Worm (Caenorhabditis elegans) whole organism, young adult: Measurements from ENCODE around the gene B0336.12.

Experiments used
- B0261.1 ChIP-seq: sonication (generic microtip); optimal IDR thresholded peaks from 2 replicates; lab custom pipeline; 2016; ENCODE audit warnings: mild to moderate bottlenecking, missing genetic modification characterization, moderate library complexity, missing compliant biosample characterization
- D2030.7 ChIP-seq: fragments of 200-800 bp; sonication (Bioruptor generic); IDR thresholded peaks from 2 replicates; pipeline ENCODE4 v1.3.6; 2022; ENCODE audit warnings: missing genetic modification reagents, missing genetic modification characterization, missing compliant biosample characterization
- F33H1.4 ChIP-seq: fragments of 200-800 bp; sonication (Bioruptor generic); IDR thresholded peaks from 2 replicates; pipeline ENCODE4 v1.3.6; 2022; ENCODE audit warnings: missing genetic modification reagents, missing genetic modification characterization, missing compliant biosample characterization
- F39B2.1 ChIP-seq: fragments of 200-800 bp; sonication (Bioruptor generic); IDR thresholded peaks from 2 replicates; pipeline ENCODE4 v1.3.6; 2022; ENCODE audit warnings: missing genetic modification reagents, missing genetic modification characterization, missing compliant biosample characterization
- T07F8.4 ChIP-seq: sonication (generic microtip); optimal IDR thresholded peaks from 2 replicates; lab custom pipeline; 2016; ENCODE audit warnings: mild to moderate bottlenecking, missing genetic modification characterization, moderate library complexity, missing compliant biosample characterization
- T26A5.8 ChIP-seq: sonication (generic microtip); optimal IDR thresholded peaks from 2 replicates; lab custom pipeline; 2016; ENCODE audit warnings: missing genetic modification characterization, missing compliant biosample characterization
- Y53G8AR.9 ChIP-seq: fragments of 200-800 bp; sonication (Bioruptor generic); conservative IDR thresholded peaks from 2 replicates; pipeline ENCODE4 v1.3.6; 2022; ENCODE audit warnings: missing genetic modification reagents, missing genetic modification characterization, missing compliant biosample characterization
- Y95B8A.8 ChIP-seq: fragments of 200-800 bp; sonication (Bioruptor generic); IDR thresholded peaks from 2 replicates; pipeline ENCODE4 v1.3.6; 2022; ENCODE audit warnings: missing genetic modification reagents, missing genetic modification characterization, missing compliant biosample characterization
- athp-1 ChIP-seq: sonication (generic microtip); optimal IDR thresholded peaks from 2 replicates; lab custom pipeline; 2017; ENCODE audit warnings: mild to moderate bottlenecking, missing genetic modification characterization, missing compliant biosample characterization
- cebp-1 ChIP-seq, 2 experiments: fragments of 200-800 bp in 1 of 2; sonication (Bioruptor generic) in 1 of 2; sonication (generic microtip) in 1 of 2; IDR thresholded peaks in 1 of 2; optimal IDR thresholded peaks in 1 of 2; 2 replicates each; pipeline versions ENCODE4 v1.3.6 to Lab custom; 2017 to 2022; ENCODE audit warnings: missing compliant biosample characterization in 2 of 2, missing genetic modification characterization in 2 of 2, mild to moderate bottlenecking in 1 of 2, missing genetic modification reagents in 1 of 2, moderate library complexity in 1 of 2
- cebp-2 ChIP-seq: fragments of 200-800 bp; sonication (Bioruptor generic); IDR thresholded peaks from 2 replicates; pipeline ENCODE4 v1.3.6; 2022; ENCODE audit warnings: missing genetic modification characterization, missing compliant biosample characterization
- ceh-100 ChIP-seq: fragments of 200-800 bp; sonication (Bioruptor generic); IDR thresholded peaks from 2 replicates; pipeline ENCODE4 v1.3.6; 2022; ENCODE audit warnings: missing genetic modification reagents, missing genetic modification characterization, missing compliant biosample characterization
- ceh-27 ChIP-seq: fragments of 200-800 bp; sonication (Bioruptor generic); optimal IDR thresholded peaks from 2 replicates; lab custom pipeline; 2018; ENCODE audit warnings: mild to moderate bottlenecking, missing genetic modification characterization, moderate library complexity, missing compliant biosample characterization
- ceh-91 ChIP-seq: fragments of 200-800 bp; sonication (Bioruptor generic); IDR thresholded peaks from 2 replicates; pipeline ENCODE4 v1.3.6; 2022; ENCODE audit warnings: missing genetic modification reagents, missing genetic modification characterization, missing compliant biosample characterization
- die-1 ChIP-seq: sonication (generic microtip); optimal IDR thresholded peaks from 2 replicates; lab custom pipeline; 2016; ENCODE audit warnings: missing genotype, mild to moderate bottlenecking, missing genetic modification characterization, missing compliant biosample characterization
- efl-1 ChIP-seq: fragments of 150-350 bp; optimal IDR thresholded peaks from 2 replicates; lab custom pipeline; 2014; ENCODE audit warnings: missing biosample characterization, missing genetic modification reagents, missing genetic modification characterization
- egl-44 ChIP-seq: fragments of 200-800 bp; sonication (Bioruptor generic); IDR thresholded peaks from 2 replicates; pipeline ENCODE4 v1.3.6; 2022; ENCODE audit warnings: missing genetic modification reagents, missing genetic modification characterization, missing compliant biosample characterization
- egrh-3 ChIP-seq: fragments of 200-800 bp; sonication (Bioruptor generic); IDR thresholded peaks from 2 replicates; pipeline ENCODE4 v1.3.6; 2022; ENCODE audit warnings: missing genetic modification reagents, missing genetic modification characterization, missing compliant biosample characterization
- gei-17 ChIP-seq: fragments of 200-800 bp; sonication (Bioruptor generic); optimal IDR thresholded peaks from 2 replicates; lab custom pipeline; 2018; ENCODE audit warnings: mild to moderate bottlenecking, missing genetic modification characterization, missing compliant biosample characterization
- him-1 ChIP-seq: sonication (generic microtip); optimal IDR thresholded peaks from 2 replicates; lab custom pipeline; 2016; ENCODE audit warnings: missing genotype, missing genetic modification reagents, missing genetic modification characterization, missing compliant biosample characterization
- hmg-20 ChIP-seq: fragments of 200-800 bp; sonication (Bioruptor generic); IDR thresholded peaks from 2 replicates; pipeline ENCODE4 v1.3.6; 2022; ENCODE audit warnings: missing genetic modification reagents, missing genetic modification characterization, missing compliant biosample characterization
- hrde-1 ChIP-seq: sonication (generic microtip); optimal IDR thresholded peaks from 2 replicates; lab custom pipeline; 2016; ENCODE audit warnings: missing genetic modification characterization, mild to moderate bottlenecking, missing compliant biosample characterization, moderate library complexity, missing genotype, missing genetic modification reagents, borderline replicate concordance
- hsf-1 ChIP-seq: fragments of 200-800 bp; sonication (Bioruptor generic); IDR thresholded peaks from 2 replicates; pipeline ENCODE4 v1.3.6; 2022; ENCODE audit warnings: missing genetic modification reagents, missing genetic modification characterization, missing compliant biosample characterization
- lin-40 ChIP-seq: sonication (generic microtip); optimal IDR thresholded peaks from 2 replicates; lab custom pipeline; 2016; ENCODE audit warnings: missing genetic modification characterization, mild to moderate bottlenecking, missing compliant biosample characterization, missing genotype, missing genetic modification reagents
- lin-54 ChIP-seq: fragments of 200-800 bp; sonication (Bioruptor generic); optimal IDR thresholded peaks from 2 replicates; lab custom pipeline; 2018; ENCODE audit warnings: mild to moderate bottlenecking, missing genetic modification characterization, missing compliant biosample characterization
- lsl-1 ChIP-seq: fragments of 200-800 bp; sonication (Bioruptor generic); optimal IDR thresholded peaks from 2 replicates; lab custom pipeline; 2018; ENCODE audit warnings: mild to moderate bottlenecking, missing genetic modification characterization, moderate library complexity, missing compliant biosample characterization
- lsy-27 ChIP-seq: sonication (generic microtip); optimal IDR thresholded peaks from 2 replicates; lab custom pipeline; 2017; ENCODE audit warnings: missing genetic modification characterization, mild to moderate bottlenecking, missing compliant biosample characterization, antibody characterized with exemption, missing genotype, borderline replicate concordance; ENCODE audit not compliant: insufficient read depth
- mcd-1 ChIP-seq: fragments of 200-800 bp; sonication (Bioruptor generic); IDR thresholded peaks from 2 replicates; pipeline ENCODE4 v1.3.6; 2022; ENCODE audit warnings: missing genetic modification reagents, missing genetic modification characterization, missing compliant biosample characterization
- mel-28 ChIP-seq: sonication (generic microtip); optimal IDR thresholded peaks from 2 replicates; lab custom pipeline; 2016; ENCODE audit warnings: borderline replicate concordance, mild to moderate bottlenecking, missing genetic modification characterization, missing compliant biosample characterization
- mes-4 ChIP-seq: sonication (generic microtip); optimal IDR thresholded peaks from 2 replicates; lab custom pipeline; 2016; ENCODE audit warnings: missing genotype, missing genetic modification characterization, missing compliant biosample characterization
- mxl-1 ChIP-seq: sonication (generic microtip); optimal IDR thresholded peaks from 2 replicates; lab custom pipeline; 2016; ENCODE audit warnings: missing genetic modification characterization, missing compliant biosample characterization
- nhr-80 ChIP-seq: sonication (generic microtip); optimal IDR thresholded peaks from 2 replicates; lab custom pipeline; 2016; ENCODE audit warnings: missing genetic modification characterization, missing compliant biosample characterization
- pbrm-1 ChIP-seq: fragments of 200-800 bp; sonication (Bioruptor generic); IDR thresholded peaks from 2 replicates; pipeline ENCODE4 v1.3.6; 2022; ENCODE audit warnings: missing genetic modification reagents, missing genetic modification characterization, missing compliant biosample characterization
- pha-4 ChIP-seq: fragments of 150-350 bp; sonication (generic microtip); optimal IDR thresholded peaks from 2 replicates; lab custom pipeline; 2014; ENCODE audit warnings: missing biosample characterization, missing genetic modification reagents, missing genetic modification characterization
- repo-1 ChIP-seq: sonication (generic microtip); optimal IDR thresholded peaks from 2 replicates; lab custom pipeline; 2017; ENCODE audit warnings: mild to moderate bottlenecking, missing genetic modification characterization, missing compliant biosample characterization
- snpc-1.1 ChIP-seq: sonication (generic microtip); optimal IDR thresholded peaks from 2 replicates; lab custom pipeline; 2017; ENCODE audit warnings: missing genetic modification characterization, mild to moderate bottlenecking, missing compliant biosample characterization, antibody characterized with exemption, moderate library complexity, missing genotype, missing genetic modification reagents; ENCODE audit not compliant: insufficient read depth
- snpc-4 ChIP-seq, 5 experiments: fragments of 150-350 bp in 1 of 5; sonication (generic microtip) in 4 of 5; optimal IDR thresholded peaks; 2 replicates each; lab custom pipeline; 2014 to 2018; ENCODE audit warnings: missing genetic modification characterization in 5 of 5, missing biosample characterization in 3 of 5, antibody characterized with exemption in 2 of 5, mild to moderate bottlenecking in 2 of 5, missing compliant biosample characterization in 2 of 5, missing genotype in 2 of 5, moderate library complexity in 2 of 5, missing genetic modification reagents in 1 of 5
- sptf-2 ChIP-seq: fragments of 200-800 bp; sonication (Bioruptor generic); optimal IDR thresholded peaks from 2 replicates; lab custom pipeline; 2018; ENCODE audit warnings: mild to moderate bottlenecking, missing genetic modification characterization, missing compliant biosample characterization
- unc-130 ChIP-seq: sonication (generic microtip); optimal IDR thresholded peaks from 2 replicates; lab custom pipeline; 2016; ENCODE audit warnings: missing genetic modification reagents, missing genetic modification characterization, missing compliant biosample characterization
- unc-62 ChIP-seq: fragments of 150-350 bp; optimal IDR thresholded peaks from 2 replicates; lab custom pipeline; 2014; ENCODE audit warnings: missing biosample characterization, missing genetic modification reagents, missing genetic modification characterization
- xnd-1 ChIP-seq: sonication (generic microtip); optimal IDR thresholded peaks from 2 replicates; lab custom pipeline; 2016; ENCODE audit warnings: missing genotype, missing genetic modification reagents, missing genetic modification characterization, missing compliant biosample characterization
- ztf-18 ChIP-seq: sonication (generic microtip); optimal IDR thresholded peaks from 2 replicates; lab custom pipeline; 2016; ENCODE audit warnings: missing genotype, mild to moderate bottlenecking, missing genetic modification characterization, missing compliant biosample characterization
- ztf-26 ChIP-seq: sonication (generic microtip); optimal IDR thresholded peaks from 2 replicates; lab custom pipeline; 2017; ENCODE audit warnings: missing genetic modification characterization, missing compliant biosample characterization
- ztf-28 ChIP-seq: fragments of 200-800 bp; sonication (Bioruptor generic); IDR thresholded peaks from 2 replicates; pipeline ENCODE4 v1.3.6; 2022; ENCODE audit warnings: missing genetic modification reagents, missing genetic modification characterization, missing compliant biosample characterization

B0336.12 gene

ce11 chrIII:5701491-5701890 lies 8.5 kb downstream of the B0336.12 start (continued):
- TF ChIP-seq efl-1 (GFP tag; lab: Kevin White, UChicago) = peak; percentile 83
- no peak for TF ChIP-seq repo-1 (tag; lab: Kevin White, UChicago)
- TF ChIP-seq F33H1.4 = peak; percentile 79
- TF ChIP-seq, all 124 proteins: peak for 8

DNA sequence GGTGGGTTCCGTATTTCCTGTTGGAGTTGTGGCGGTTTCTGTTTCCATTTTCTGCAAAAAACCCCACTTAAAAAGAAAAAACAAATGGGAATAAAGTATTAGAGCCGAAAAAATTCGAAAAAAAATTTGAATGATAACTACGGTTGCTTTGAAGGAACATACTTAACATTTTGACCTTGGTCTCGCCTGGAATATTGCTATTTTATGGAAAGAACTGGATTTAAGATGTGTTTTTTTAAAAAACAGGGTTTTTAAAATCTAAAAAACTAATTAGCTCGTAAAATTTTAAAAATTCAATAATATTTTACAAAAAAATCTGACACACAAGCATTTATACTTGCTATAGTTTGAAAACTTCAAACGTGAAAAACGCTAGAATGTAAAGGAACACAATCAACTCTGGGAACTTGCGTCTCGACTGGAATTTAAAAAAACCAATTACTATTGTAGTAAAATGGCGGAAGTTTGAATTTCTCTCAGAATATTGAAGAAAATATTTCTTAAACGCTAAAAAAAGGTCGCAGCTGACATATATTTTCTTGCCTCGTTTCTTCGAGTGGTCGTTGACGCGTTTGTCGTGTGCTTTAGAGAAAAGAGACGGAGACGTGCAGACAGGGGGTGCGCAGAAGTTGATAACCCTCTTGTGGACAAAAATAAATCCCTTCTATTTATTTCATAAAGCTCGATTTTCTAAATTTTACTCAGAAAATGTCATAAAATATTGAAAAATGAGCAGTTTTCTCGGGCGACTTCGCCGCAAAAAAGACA lies 11.8 kb downstream of the B0336.12 start, which contains the start of the genes lgg-3 and rgs-5:
TSS of gene lgg-3 (minus strand) at position 51 of the 768 bp plus-strand sequence.
TSS of gene rgs-5 (plus strand) at position 593 of the 768 bp plus-strand sequence.
- no peak for TF ChIP-seq F39B2.1
- peak; percentile 96 for TF ChIP-seq lsl-1
- TF ChIP-seq mcd-1 (GFP tag; lab: Robert Waterston, UW) = no peak
- no peak for TF ChIP-seq ztf-26
- TF ChIP-seq F33H1.4 = peak; percentile 85
- TF ChIP-seq hrde-1 = no peak
- peak; percentile 58 for TF ChIP-seq D2030.7 (GFP tag; lab: Robert Waterston, UW)
- peak; percentile 61 for TF ChIP-seq ceh-91
- no peak for TF ChIP-seq pbrm-1 (GFP tag; lab: Robert Waterston, UW)
- peak; percentile 12 for TF ChIP-seq nhr-80
- TF ChIP-seq lin-54 (GFP tag; lab: Kevin White, UChicago) = peak; percentile 89
- no peak for TF ChIP-seq die-1
- 0 out of 2 replicates have a peak, but pooled peaks have one; percentile 11 for TF ChIP-seq cebp-1 (GFP tag; IDR thresholded peaks at IDR 0.05; lab: Robert Waterston, UW)
- peak; percentile 15 for TF ChIP-seq cebp-1 (tag; optimal IDR thresholded peaks at IDR 0.05; lab: Kevin White, UChicago)
- no peak for TF ChIP-seq T26A5.8 (tag; lab: Kevin White, UChicago)
- no peak for TF ChIP-seq cebp-2
- TF ChIP-seq ztf-18 (tag; lab: Kevin White, UChicago) = peak; percentile 72
- TF ChIP-seq ceh-100 = no peak
- no peak for TF ChIP-seq T07F8.4
- no peak for TF ChIP-seq mel-28
- peak; percentile 12 for TF ChIP-seq ceh-27 (GFP tag; lab: Kevin White, UChicago)
- TF ChIP-seq lin-40 (tag; lab: Kevin White, UChicago) = no peak
- TF ChIP-seq ztf-28 (GFP tag; lab: Robert Waterston, UW) = no peak
- TF ChIP-seq hmg-20 (GFP tag; lab: Robert Waterston, UW) = no peak
- TF ChIP-seq snpc-4 (GFP tag; optimal IDR thresholded peaks at IDR 0.05; lab: Kevin White, UChicago) = no peak
- peak; percentile 5 to 81 (median 31) for TF ChIP-seq snpc-4 (tag; optimal IDR thresholded peaks at IDR 0.05; lab: Kevin White, UChicago)
- no peak for TF ChIP-seq egrh-3 (GFP tag; lab: Robert Waterston, UW)
- peak; percentile 62 for TF ChIP-seq efl-1 (GFP tag; lab: Kevin White, UChicago)
- TF ChIP-seq Y53G8AR.9 (GFP tag; lab: Robert Waterston, UW) = no peak
- peak; percentile 31 for TF ChIP-seq snpc-1.1 (tag; lab: Kevin White, UChicago)
- no peak for TF ChIP-seq egl-44
- TF ChIP-seq sptf-2 = no peak
- peak; percentile 48; the same call in 1 of the 2 replicates for TF ChIP-seq hsf-1
- no peak for TF ChIP-seq mxl-1 (tag; lab: Kevin White, UChicago)
- no peak for TF ChIP-seq gei-17 (GFP tag; lab: Kevin White, UChicago)
- TF ChIP-seq Y95B8A.8 = no peak
- TF ChIP-seq B0261.1 = no peak
- no peak for TF ChIP-seq unc-62 (GFP tag; lab: Kevin White, UChicago)
- peak; percentile 91 for TF ChIP-seq xnd-1
- peak; percentile 37 for TF ChIP-seq unc-130 (GFP tag; lab: Kevin White, UChicago)
- peak; percentile 13 for TF ChIP-seq athp-1
- TF ChIP-seq pha-4 (tag; lab: Kevin White, UChicago) = no peak
- no peak for TF ChIP-seq mes-4
- TF ChIP-seq him-1 = peak; percentile 64
- no peak for TF ChIP-seq lsy-27 (tag; lab: Kevin White, UChicago)
